Worm (Caenorhabditis elegans) whole organism, late embryonic: ENCODE results near the gene C14F11.7.

ENCODE experiments used
- ama-1 ChIP-seq: fragments of 150-350 bp; optimal IDR thresholded peaks from 2 replicates; lab custom pipeline; 2014
- ceh-34 ChIP-seq: sonication (generic microtip); optimal IDR thresholded peaks from 2 replicates; lab custom pipeline; 2016; ENCODE audit warnings: mild to moderate bottlenecking, missing genetic modification characterization, missing compliant biosample characterization
- ceh-48 ChIP-seq: sonication (generic microtip); optimal IDR thresholded peaks from 2 replicates; lab custom pipeline; 2016; ENCODE audit warnings: missing genetic modification characterization, inconsistent platforms, missing compliant biosample characterization
- elt-2 ChIP-seq: sonication (generic microtip); optimal IDR thresholded peaks from 2 replicates; lab custom pipeline; 2016; ENCODE audit warnings: missing genetic modification reagents, missing genetic modification characterization, missing compliant biosample characterization
- nhr-11 ChIP-seq: fragments of 150-350 bp; optimal IDR thresholded peaks from 2 replicates; lab custom pipeline; 2014; ENCODE audit warnings: missing biosample characterization, missing genetic modification characterization
- pha-4 ChIP-seq: fragments of 150-350 bp; optimal IDR thresholded peaks from 2 replicates; lab custom pipeline; 2018; ENCODE audit warnings: missing biosample characterization, missing genetic modification reagents, missing genetic modification characterization
- syd-9 ChIP-seq: sonication (generic microtip); optimal IDR thresholded peaks from 2 replicates; lab custom pipeline; 2016; ENCODE audit warnings: mild to moderate bottlenecking, missing genetic modification characterization, moderate library complexity, missing compliant biosample characterization

DNA sequence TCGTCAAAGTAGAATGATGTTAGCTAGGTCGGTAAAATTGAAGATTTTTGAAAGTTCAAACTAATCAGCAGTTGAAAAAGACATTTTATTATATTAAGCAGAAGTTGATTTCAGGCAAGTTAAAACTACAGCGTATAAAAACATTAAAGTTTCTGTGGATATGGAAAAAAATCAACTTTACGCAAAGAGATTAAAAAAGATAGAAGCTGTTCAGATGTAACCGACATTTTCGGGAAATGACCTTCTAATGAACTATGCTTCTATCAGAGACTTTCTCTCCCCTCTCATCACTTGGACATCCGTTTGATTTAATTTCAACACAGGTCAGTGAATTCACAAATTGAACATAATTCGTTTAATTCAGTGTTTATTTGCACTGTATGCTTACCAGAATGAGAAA lies 28.1 kb downstream of the C14F11.7 start, which contains the start of gene T13C5.7:
- no peak for TF ChIP-seq ceh-48 (tag; lab: Kevin White, UChicago)
- no peak for TF ChIP-seq syd-9 (tag; lab: Kevin White, UChicago)
- TF ChIP-seq pha-4 (tag; lab: Kevin White, UChicago) = no peak
- TF ChIP-seq ama-1 (lab: Kevin White, UChicago) = no peak
- TF ChIP-seq nhr-11 (tag; lab: Kevin White, UChicago) = no peak
- no peak for TF ChIP-seq ceh-34 (tag; lab: Kevin White, UChicago)
- no peak for TF ChIP-seq elt-2
